Worm (Caenorhabditis elegans): Measurements from ENCODE around the gene Y9C2UA.1.

The Y9C2UA.1 gene

ce11 chrII:9171466-9172187 lies 32.2 kb downstream of the Y9C2UA.1 start:
- TF ChIP-seq rec-8 (tag; optimal IDR thresholded peaks at IDR 0.05): no peak
- no peak for TF ChIP-seq ztf-28 (GFP tag; IDR thresholded peaks at IDR 0.05)

- TF ChIP-seq nfya-1 (tag; optimal IDR thresholded peaks at IDR 0.05; ENCODE audit: borderline replicate concordance, insufficient read depth) (peak; percentile 29), ZK185.1 (tag; optimal IDR thresholded peaks at IDR 0.05; ENCODE audit: poor library complexity, severe bottlenecking) (no peak)
These were observed 33.4 kb downstream of the Y9C2UA.1 start, which contains the start of gene T23G7.2 for ce11 chrII:9172849-9173248. Gene T23G7.2 (minus strand): TSS chrII:9172949.

DNA sequence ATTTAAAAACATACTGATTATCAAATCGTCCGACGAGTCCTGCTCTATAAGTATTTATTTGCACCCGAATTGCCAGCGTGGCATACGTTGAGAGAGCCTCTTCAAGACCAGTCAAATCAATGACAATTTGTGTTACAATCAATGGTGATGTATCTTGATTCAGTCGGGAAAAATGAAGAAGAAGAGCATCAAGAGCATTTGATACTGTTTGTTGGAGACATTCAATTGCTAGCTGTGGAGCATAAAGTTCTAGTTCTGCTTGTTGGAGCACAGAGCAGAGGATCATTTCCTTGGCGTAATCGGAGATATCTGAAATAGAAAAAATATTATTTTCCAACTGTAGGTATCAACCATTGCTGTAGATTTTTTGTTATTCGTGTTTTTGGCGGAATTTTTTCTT lies 34.0 kb downstream of the Y9C2UA.1 start:
- no peak for TF ChIP-seq fkh-3 (tag; optimal IDR thresholded peaks at IDR 0.05)

DNA sequence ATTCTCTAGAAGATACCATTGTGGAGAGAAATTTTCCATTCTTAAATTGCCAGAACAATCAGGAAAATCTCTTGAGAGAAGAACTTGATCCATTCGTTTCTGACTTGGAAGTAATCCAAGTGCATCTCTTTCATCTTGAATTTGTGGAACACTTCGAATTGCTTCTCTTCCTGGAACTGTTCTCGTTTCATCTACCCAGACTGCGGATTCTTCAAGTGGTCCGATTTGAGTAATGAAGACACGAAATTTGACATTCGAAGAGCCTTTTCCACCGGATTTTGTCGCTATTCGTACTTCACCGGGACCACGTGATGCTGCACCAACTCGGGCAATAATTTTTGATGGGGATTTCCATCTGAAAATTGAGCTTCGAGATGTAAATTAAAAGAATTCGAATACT lies 37.1 kb downstream of the Y9C2UA.1 start:
- no peak for TF ChIP-seq sdz-38 (tag; optimal IDR thresholded peaks at IDR 0.05)
- TF ChIP-seq dpl-1 (GFP tag; optimal IDR thresholded peaks at IDR 0.05): no peak
- TF ChIP-seq B0019.2 (GFP tag; conservative IDR thresholded peaks at IDR 0.05): no peak
- TF ChIP-seq B0336.3 (GFP tag; IDR thresholded peaks at IDR 0.05): no peak
- TF ChIP-seq hmg-1.2 (GFP tag; IDR thresholded peaks at IDR 0.05): no peak
- TF ChIP-seq madf-10 (tag; optimal IDR thresholded peaks at IDR 0.05): no peak
- TF ChIP-seq madf-6 (GFP tag; IDR thresholded peaks at IDR 0.05): no peak
- TF ChIP-seq ceh-91 (GFP tag; IDR thresholded peaks at IDR 0.05): no peak
- TF ChIP-seq ztf-3 (GFP tag; optimal IDR thresholded peaks at IDR 0.05): no peak
- TF ChIP-seq ceh-27 (GFP tag; optimal IDR thresholded peaks at IDR 0.05): no peak
- TF ChIP-seq xnd-1 (tag; optimal IDR thresholded peaks at IDR 0.05): no peak
- TF ChIP-seq ceh-58 (GFP tag; IDR thresholded peaks at IDR 0.05): no peak
- TF ChIP-seq rcor-1 (GFP tag; IDR thresholded peaks at IDR 0.05): no peak
- TF ChIP-seq Y95B8A.8 (GFP tag; IDR thresholded peaks at IDR 0.05): no peak
- TF ChIP-seq dpff-1 (tag; optimal IDR thresholded peaks at IDR 0.05): no peak
- no peak for TF ChIP-seq mel-28 (tag; optimal IDR thresholded peaks at IDR 0.05; ENCODE audit: borderline replicate concordance)
- TF ChIP-seq snpc-4 (GFP tag; optimal IDR thresholded peaks at IDR 0.05): no peak
- TF ChIP-seq snpc-4 (tag; optimal IDR thresholded peaks at IDR 0.05): no peak

DNA sequence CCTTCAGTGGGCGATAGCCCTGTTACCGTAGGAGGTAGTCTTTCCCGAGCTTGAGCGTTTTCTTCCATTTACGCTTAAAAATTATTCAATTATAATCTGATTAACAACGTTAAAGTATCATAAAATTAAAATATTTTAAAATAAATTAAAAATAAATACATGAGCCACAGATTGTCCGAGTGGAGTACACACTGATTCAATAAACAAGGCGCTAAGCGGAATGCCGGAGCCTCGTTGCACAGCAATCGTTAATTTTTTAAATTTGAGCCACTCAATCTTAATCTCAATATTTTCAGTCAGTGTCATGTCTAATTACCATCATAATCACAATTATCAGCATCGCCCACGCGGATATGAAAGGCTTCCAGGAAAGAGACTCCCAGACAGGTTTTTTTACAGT lies 37.6 kb downstream of the Y9C2UA.1 start, which contains the start of the genes sec-5 and pir-1:
sec-5 (minus strand) TSS at position 73 of the 400 bp plus-strand sequence.
pir-1 (plus strand) TSS at position 221 of the 400 bp plus-strand sequence.
- TF ChIP-seq lin-54 (GFP tag; optimal IDR thresholded peaks at IDR 0.05) (peak; percentile 7), attf-3 (GFP tag; conservative IDR thresholded peaks at IDR 0.05) (peak; percentile 96), nhr-80 (tag; optimal IDR thresholded peaks at IDR 0.05) (no peak), nfya-2 (GFP tag; IDR thresholded peaks at IDR 0.05) (no peak), F57C9.4 (tag; optimal IDR thresholded peaks at IDR 0.05) (no peak), egrh-3 (GFP tag; IDR thresholded peaks at IDR 0.05) (no peak), lin-35 (GFP tag; optimal IDR thresholded peaks at IDR 0.05) (no peak)

ce11 chrII:9178811-9179210 lies 39.4 kb downstream of the Y9C2UA.1 start:
- TF ChIP-seq rcor-1 (GFP tag; IDR thresholded peaks at IDR 0.05): no peak
- TF ChIP-seq ama-1 (optimal IDR thresholded peaks at IDR 0.05): no peak
- TF ChIP-seq ama-1 (GFP tag; optimal IDR thresholded peaks at IDR 0.05): no peak
- no peak for TF ChIP-seq aptf-3 (GFP tag; IDR thresholded peaks at IDR 0.05)
- no peak for TF ChIP-seq ceh-91 (GFP tag; IDR thresholded peaks at IDR 0.05)
